Worm (Caenorhabditis elegans) whole organism, L1 larva: ENCODE results near the gene ets-7.

Experiments
- Y116A8C.19 ChIP-seq: sonication (generic microtip); optimal IDR thresholded peaks from 2 replicates; lab custom pipeline; 2016; ENCODE audit warnings: missing compliant biosample characterization, missing genetic modification characterization, borderline replicate concordance
- aly-2 ChIP-seq: fragments of 150-350 bp; optimal IDR thresholded peaks from 2 replicates; lab custom pipeline; 2014; ENCODE audit warnings: missing biosample characterization, missing genetic modification characterization
- ceh-82 ChIP-seq, 3 experiments: fragments of 150-350 bp in 1 of 3; sonication (generic microtip) in 2 of 3; optimal IDR thresholded peaks; 2 replicates each; lab custom pipeline; 2014 to 2017; ENCODE audit warnings: missing biosample characterization in 3 of 3, missing genetic modification characterization in 3 of 3
- elt-3 ChIP-seq, 6 experiments: fragments of 150-350 bp in 1 of 6; sonication (generic microtip); optimal IDR thresholded peaks; 2 replicates each; lab custom pipeline; 2017 to 2018; ENCODE audit warnings: missing biosample characterization in 6 of 6, missing genetic modification characterization in 6 of 6, inconsistent platforms in 1 of 6
- nhr-28 ChIP-seq: fragments of 150-350 bp; optimal IDR thresholded peaks from 2 replicates; lab custom pipeline; 2014; ENCODE audit warnings: missing biosample characterization, missing genetic modification characterization
- nhr-71 ChIP-seq: sonication (generic microtip); optimal IDR thresholded peaks from 2 replicates; lab custom pipeline; 2016; ENCODE audit warnings: mild to moderate bottlenecking, missing genetic modification characterization, moderate library complexity, missing compliant biosample characterization
- rnt-1 ChIP-seq: sonication (generic microtip); optimal IDR thresholded peaks from 2 replicates; lab custom pipeline; 2016; ENCODE audit warnings: mild to moderate bottlenecking, missing genetic modification characterization, moderate library complexity, missing compliant biosample characterization
- unc-98 ChIP-seq: fragments of 200-800 bp; sonication (Bioruptor generic); IDR thresholded peaks from 2 replicates; pipeline ENCODE4 v1.3.6; 2022; ENCODE audit warnings: missing genetic modification characterization, missing compliant biosample characterization

DNA sequence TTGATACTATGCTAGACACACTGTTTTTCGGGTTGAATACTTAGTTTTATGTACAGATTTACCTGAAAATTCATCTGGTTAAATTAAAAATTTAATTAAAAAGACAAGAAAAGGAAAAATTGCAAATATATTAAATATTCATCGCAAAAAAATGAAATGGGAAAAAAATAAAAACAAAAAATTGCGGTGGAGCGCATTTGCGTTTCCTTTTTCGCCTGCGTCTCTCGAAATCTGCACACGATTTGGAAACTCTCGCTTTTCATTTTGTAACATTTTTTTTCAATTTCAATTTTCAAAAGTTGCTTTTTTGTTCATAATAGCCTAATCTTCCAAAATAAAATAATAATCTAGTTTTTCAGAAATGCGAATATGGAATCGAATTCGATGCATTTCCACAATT is 29.0 kb upstream of the ets-7 start, which contains the start of the genes F19F10.11 and C50E3.5:
- TF ChIP-seq ceh-82 (tag; optimal IDR thresholded peaks at IDR 0.05; lab: Kevin White, UChicago) (peak; percentile 21 to 60 (median 44)), rnt-1 (tag; lab: Kevin White, UChicago) (peak; percentile 57), aly-2 (tag; lab: Kevin White, UChicago) (no peak), unc-98 (no peak), Y116A8C.19 (no peak), nhr-71 (tag; lab: Kevin White, UChicago) (peak; percentile 79), elt-3 (tag; optimal IDR thresholded peaks at IDR 0.05; lab: Kevin White, UChicago) (peak in 1 of 6 experiments; percentile 57), nhr-28 (tag; lab: Kevin White, UChicago) (no peak)
